Fruit fly (Drosophila melanogaster): Measurements from ENCODE around the gene Pex2.

dm6 chr3L:8299224-8300130 lies 39.4 kb upstream of the Pex2 start, which contains the start of the genes Arl5 and CG13671:
- peak; percentile 5 for TF ChIP-seq EcR (GFP tag; optimal IDR thresholded peaks at IDR 0.05)
- TF ChIP-seq CG8301 (tag; optimal IDR thresholded peaks at IDR 0.05) = peak; percentile 37
- TF ChIP-seq CG17806 (tag; optimal IDR thresholded peaks at IDR 0.05) = peak; percentile 68
- peak; percentile 39 for TF ChIP-seq CG15710 (tag; optimal IDR thresholded peaks at IDR 0.05)
- TF ChIP-seq CG12605 (GFP tag; IDR thresholded peaks at IDR 0.05) = peak; percentile 54
- TF ChIP-seq CG9948 (tag; optimal IDR thresholded peaks at IDR 0.05) = peak; percentile 41
- TF ChIP-seq CG4496 (GFP tag; IDR thresholded peaks at IDR 0.05) = peak; percentile 72; the same call in 1 of the 3 replicates
- TF ChIP-seq Pif1B (GFP tag; optimal IDR thresholded peaks at IDR 0.05) = no peak
- no peak for TF ChIP-seq CG14655 (GFP tag; optimal IDR thresholded peaks at IDR 0.05)
- TF ChIP-seq D1 (tag; optimal IDR thresholded peaks at IDR 0.05) = no peak
- TF ChIP-seq Ets98B (GFP tag; IDR thresholded peaks at IDR 0.05) = peak; percentile 59
